Fruit fly (Drosophila melanogaster) whole organism, embryonic: ENCODE results near the gene Spt20.

Experiments
- CG11504 ChIP-seq: fragments of 200-800 bp; sonication (Bioruptor generic); optimal IDR thresholded peaks from 3 replicates; lab custom pipeline; 2019; ENCODE audit warnings: missing biosample characterization, mild to moderate bottlenecking, missing genetic modification characterization, moderate library complexity
- CG12391 ChIP-seq: fragments of 200-800 bp; sonication (Bioruptor generic); optimal IDR thresholded peaks from 3 replicates; lab custom pipeline; 2018; ENCODE audit warnings: missing biosample characterization, mild to moderate bottlenecking, missing genetic modification characterization, moderate library complexity
- CG13424 ChIP-seq: fragments of 200-800 bp; sonication (Bioruptor generic); optimal IDR thresholded peaks from 2 replicates; lab custom pipeline; 2019; ENCODE audit warnings: missing biosample characterization, mild to moderate bottlenecking, missing genetic modification characterization, moderate library complexity
- CG14965 ChIP-seq: fragments of 200-800 bp; sonication (Bioruptor generic); optimal IDR thresholded peaks from 2 replicates; lab custom pipeline; 2016; ENCODE audit warnings: missing biosample characterization, missing genetic modification characterization, borderline replicate concordance
- CG15601 ChIP-seq: fragments of 200-800 bp; sonication (Bioruptor generic); optimal IDR thresholded peaks from 3 replicates; lab custom pipeline; 2019; ENCODE audit warnings: missing biosample characterization, mild to moderate bottlenecking, missing genetic modification characterization, moderate library complexity
- CG17359 ChIP-seq: fragments of 200-800 bp; sonication (Bioruptor generic); optimal IDR thresholded peaks from 3 replicates; lab custom pipeline; 2018; ENCODE audit warnings: missing biosample characterization, mild to moderate bottlenecking, missing genetic modification characterization, moderate library complexity
- CG17612 ChIP-seq: fragments of 200-800 bp; sonication (Bioruptor generic); IDR thresholded peaks from 2 replicates; pipeline ENCODE4 v1.3.6; 2022; ENCODE audit warnings: missing biosample characterization, missing genetic modification characterization
- CG17829 ChIP-seq: fragments of 200-800 bp; optimal IDR thresholded peaks from 2 replicates; lab custom pipeline; 2019; ENCODE audit warnings: missing biosample characterization, mild to moderate bottlenecking, missing genetic modification characterization, moderate library complexity
- CG1832 ChIP-seq: fragments of 200-800 bp; sonication (Bioruptor generic); optimal IDR thresholded peaks from 2 replicates; lab custom pipeline; 2017; ENCODE audit warnings: missing biosample characterization, mild to moderate bottlenecking, missing genetic modification characterization, inconsistent platforms
- CG2129 ChIP-seq: fragments of 200-800 bp; sonication (Bioruptor generic); IDR thresholded peaks from 2 replicates; pipeline ENCODE4 v1.3.6; 2022; ENCODE audit warnings: missing biosample characterization, missing genetic modification characterization; ENCODE audit not compliant: partially characterized antibody
- CG42726 ChIP-seq: fragments of 200-800 bp; sonication (Bioruptor generic); IDR thresholded peaks from 2 replicates; pipeline ENCODE4 v1.3.6; 2022; ENCODE audit warnings: missing biosample characterization, missing genetic modification characterization; ENCODE audit not compliant: partially characterized antibody
- CG5953 ChIP-seq: fragments of 200-800 bp; sonication (Bioruptor generic); IDR thresholded peaks from 2 replicates; pipeline ENCODE4 v1.3.6; 2022; ENCODE audit warnings: missing biosample characterization, missing genetic modification characterization
- CG6689 ChIP-seq: fragments of 200-800 bp; sonication (Bioruptor generic); IDR thresholded peaks from 2 replicates; pipeline ENCODE4 v1.3.6; 2022; ENCODE audit warnings: missing biosample characterization, missing genetic modification characterization
- CG7987 ChIP-seq: fragments of 200-800 bp; sonication (Bioruptor generic); optimal IDR thresholded peaks from 2 replicates; lab custom pipeline; 2018; ENCODE audit warnings: missing biosample characterization, mild to moderate bottlenecking, missing genetic modification characterization, moderate library complexity
- CG8089 ChIP-seq: fragments of 200-800 bp; sonication (Bioruptor generic); optimal IDR thresholded peaks from 3 replicates; lab custom pipeline; 2016; ENCODE audit warnings: missing biosample characterization, missing genetic modification characterization
- CG8290 ChIP-seq, 3 experiments: fragments of 200-800 bp; sonication (Bioruptor generic); optimal IDR thresholded peaks; 2 replicates each; lab custom pipeline; 2016 to 2019; ENCODE audit warnings: missing biosample characterization in 3 of 3, missing genetic modification characterization in 3 of 3, mild to moderate bottlenecking in 2 of 3, moderate library complexity in 1 of 3
- CG9727 ChIP-seq: fragments of 200-800 bp; sonication (Bioruptor generic); optimal IDR thresholded peaks from 3 replicates; lab custom pipeline; 2017; ENCODE audit warnings: missing biosample characterization, mild to moderate bottlenecking, missing genetic modification characterization
- CG9817 ChIP-seq: fragments of 200-800 bp; sonication (Bioruptor generic); optimal IDR thresholded peaks from 2 replicates; lab custom pipeline; 2018; ENCODE audit warnings: missing biosample characterization, mild to moderate bottlenecking, missing genetic modification characterization, moderate library complexity
- Dad ChIP-seq: fragments of 200-800 bp; sonication (Bioruptor generic); optimal IDR thresholded peaks from 3 replicates; lab custom pipeline; 2016; ENCODE audit warnings: missing biosample characterization, missing genetic modification characterization
- ERR ChIP-seq: fragments of 200-800 bp; sonication (Bioruptor generic); optimal IDR thresholded peaks from 2 replicates; lab custom pipeline; 2016; ENCODE audit warnings: missing biosample characterization, missing genetic modification characterization
- HLH3B ChIP-seq: fragments of 200-800 bp; sonication (Bioruptor generic); IDR thresholded peaks from 2 replicates; pipeline ENCODE4 v1.3.6; 2022; ENCODE audit warnings: missing biosample characterization, missing genetic modification characterization
- HLH54F ChIP-seq: fragments of 200-800 bp; sonication (Bioruptor generic); optimal IDR thresholded peaks from 3 replicates; lab custom pipeline; 2016; ENCODE audit warnings: missing biosample characterization, missing genetic modification characterization
- Hand ChIP-seq: fragments of 200-800 bp; sonication (Bioruptor generic); optimal IDR thresholded peaks from 2 replicates; lab custom pipeline; 2017; ENCODE audit warnings: mild to moderate bottlenecking, missing biosample characterization, missing genetic modification reagents, missing genetic modification characterization
- Lhr ChIP-seq: fragments of 200-800 bp; sonication (Bioruptor generic); optimal IDR thresholded peaks from 3 replicates; lab custom pipeline; 2017; ENCODE audit warnings: mild to moderate bottlenecking, missing biosample characterization, missing genetic modification reagents, missing genetic modification characterization
- Max ChIP-seq: fragments of 200-800 bp; sonication (Bioruptor generic); optimal IDR thresholded peaks from 2 replicates; lab custom pipeline; 2016; ENCODE audit warnings: missing biosample characterization, mild to moderate bottlenecking, missing genetic modification characterization
- NFAT ChIP-seq: fragments of 200-800 bp; sonication (Bioruptor generic); IDR thresholded peaks from 2 replicates; pipeline ENCODE4 v1.3.6; 2022; ENCODE audit warnings: missing biosample characterization, missing genetic modification characterization
- br ChIP-seq: fragments of >200 bp; optimal IDR thresholded peaks from 2 replicates; lab custom pipeline; 2017
- chm ChIP-seq: fragments of 200-800 bp; sonication (Bioruptor generic); IDR thresholded peaks from 2 replicates; pipeline ENCODE4 v1.3.6; 2022; ENCODE audit warnings: missing biosample characterization, missing genetic modification characterization
- ci ChIP-seq: fragments of 200-800 bp; sonication (Bioruptor generic); IDR thresholded peaks from 3 replicates; pipeline ENCODE4 v1.3.6; 2022; ENCODE audit warnings: missing biosample characterization, missing genetic modification characterization
- croc ChIP-seq: fragments of 200-800 bp; sonication (Bioruptor generic); conservative IDR thresholded peaks from 3 replicates; pipeline ENCODE4 v1.3.6; 2022; ENCODE audit warnings: missing biosample characterization, missing genetic modification characterization
- dan ChIP-seq: fragments of 200-800 bp; sonication (Bioruptor generic); IDR thresholded peaks from 2 replicates; pipeline ENCODE4 v1.3.6; 2022; ENCODE audit warnings: missing biosample characterization, missing genetic modification characterization
- danr ChIP-seq: fragments of 200-800 bp; sonication (Bioruptor generic); IDR thresholded peaks from 2 replicates; pipeline ENCODE4 v1.3.6; 2022; ENCODE audit warnings: missing biosample characterization, missing genetic modification characterization
- fd64A ChIP-seq: fragments of 200-800 bp; sonication (Bioruptor generic); optimal IDR thresholded peaks from 3 replicates; lab custom pipeline; 2018; ENCODE audit warnings: missing biosample characterization, mild to moderate bottlenecking, missing genetic modification characterization
- gt ChIP-seq: fragments of 200-800 bp; sonication (Bioruptor generic); IDR thresholded peaks from 2 replicates; pipeline ENCODE4 v1.3.6; 2022; ENCODE audit warnings: missing biosample characterization, missing genetic modification characterization
- ham ChIP-seq: fragments of 200-800 bp; sonication (Bioruptor generic); IDR thresholded peaks from 2 replicates; pipeline ENCODE4 v1.3.6; 2022; ENCODE audit warnings: missing biosample characterization, missing genetic modification characterization
- hbn ChIP-seq: fragments of 200-800 bp; sonication (Bioruptor generic); IDR thresholded peaks from 2 replicates; pipeline ENCODE4 v1.3.6; 2022; ENCODE audit warnings: missing biosample characterization, missing genetic modification characterization; ENCODE audit not compliant: partially characterized antibody
- hth ChIP-seq: fragments of >200 bp; optimal IDR thresholded peaks from 2 replicates; lab custom pipeline; 2017; ENCODE audit warnings: inconsistent platforms
- kni ChIP-seq: fragments of 200-800 bp; sonication (Bioruptor generic); optimal IDR thresholded peaks from 3 replicates; lab custom pipeline; 2017; ENCODE audit warnings: mild to moderate bottlenecking, missing biosample characterization, missing genetic modification reagents, missing genetic modification characterization
- mam ChIP-seq: fragments of 200-800 bp; sonication (Bioruptor generic); optimal IDR thresholded peaks from 3 replicates; lab custom pipeline; 2016; ENCODE audit warnings: missing biosample characterization, missing genetic modification characterization
- nmo ChIP-seq: fragments of 200-800 bp; sonication (Bioruptor generic); optimal IDR thresholded peaks from 2 replicates; lab custom pipeline; 2018; ENCODE audit warnings: missing biosample characterization, mild to moderate bottlenecking, missing genetic modification characterization, moderate library complexity
- nom ChIP-seq: fragments of 200-800 bp; sonication (Bioruptor generic); optimal IDR thresholded peaks from 2 replicates; lab custom pipeline; 2017; ENCODE audit warnings: missing biosample characterization, missing genetic modification characterization, mild to moderate bottlenecking, moderate library complexity, missing genetic modification reagents
- prd ChIP-seq, 3 experiments: fragments of >200 bp in 2 of 3; fragments of 200-800 bp in 1 of 3; sonication (Bioruptor generic) in 1 of 3; optimal IDR thresholded peaks in 2 of 3; IDR thresholded peaks in 1 of 3; 2 replicates in 2 of 3; 3 replicates in 1 of 3; pipeline versions ENCODE4 v1.3.6 to Lab custom; 2017 to 2022; ENCODE audit warnings: missing biosample characterization in 1 of 3, missing genetic modification characterization in 1 of 3
- pum ChIP-seq: fragments of 200-800 bp; sonication (Bioruptor generic); optimal IDR thresholded peaks from 2 replicates; lab custom pipeline; 2016; ENCODE audit warnings: missing biosample characterization, missing genetic modification characterization
- ro ChIP-seq: fragments of 200-800 bp; sonication (Bioruptor generic); IDR thresholded peaks from 2 replicates; pipeline ENCODE4 v1.3.6; 2022; ENCODE audit warnings: missing biosample characterization, missing genetic modification characterization
- salm ChIP-seq: fragments of 200-800 bp; sonication (Bioruptor generic); optimal IDR thresholded peaks from 2 replicates; lab custom pipeline; 2018; ENCODE audit warnings: missing biosample characterization, mild to moderate bottlenecking, missing genetic modification characterization
- sens ChIP-seq: fragments of 200-800 bp; sonication (Bioruptor generic); peaks from one replicate; lab custom pipeline; 2016; ENCODE audit warnings: missing biosample characterization, missing genetic modification characterization
- sna ChIP-seq: fragments of 200-800 bp; sonication (Bioruptor generic); IDR thresholded peaks from 2 replicates; pipeline ENCODE4 v1.3.6; 2022; ENCODE audit warnings: missing biosample characterization, missing genetic modification characterization; ENCODE audit not compliant: partially characterized antibody
- stc ChIP-seq: fragments of 200-800 bp; sonication (Bioruptor generic); IDR thresholded peaks from 2 replicates; pipeline ENCODE4 v1.3.6; 2022; ENCODE audit warnings: missing biosample characterization, missing genetic modification characterization
- trh ChIP-seq: fragments of 200-800 bp; sonication (Bioruptor generic); optimal IDR thresholded peaks from 2 replicates; lab custom pipeline; 2016; ENCODE audit warnings: missing biosample characterization, missing genetic modification characterization
- unc-4 ChIP-seq: fragments of 200-800 bp; sonication (Bioruptor generic); IDR thresholded peaks from 2 replicates; pipeline ENCODE4 v1.3.6; 2022; ENCODE audit warnings: missing biosample characterization, missing genetic modification characterization; ENCODE audit not compliant: partially characterized antibody

Spt20 gene

dm6 chr3L:13513112-13513538 is 10.6 kb downstream of the Spt20 start, which contains the start of the genes Vps36 and Liprin-beta (continued):
- TF ChIP-seq ro (GFP tag; lab: Robert Waterston, UW), result peak; percentile 50; the same call in 1 of the 2 replicates
- TF ChIP-seq stc (GFP tag; lab: Robert Waterston, UW), result peak; percentile 71; the same call in 1 of the 2 replicates
- TF ChIP-seq nmo (GFP tag; lab: Kevin White, UChicago), result peak; percentile 95
- TF ChIP-seq CG8089 (GFP tag; lab: Kevin White, UChicago), result peak; percentile 84
- TF ChIP-seq CG9727 (GFP tag; lab: Kevin White, UChicago), result peak; percentile 83
- TF ChIP-seq CG17829, result peak; percentile 91
- peak; percentile 94 for TF ChIP-seq pum (GFP tag; lab: Kevin White, UChicago)
- peak; percentile 17 for TF ChIP-seq Hand (GFP tag; lab: Kevin White, UChicago)
- TF ChIP-seq CG42726, result peak; percentile 93
- peak; percentile 76 for TF ChIP-seq ERR
- TF ChIP-seq CG1832, result no peak
- TF ChIP-seq HLH3B, result peak; percentile 89
- peak; percentile 68 for TF ChIP-seq dan
- peak; percentile 99 for TF ChIP-seq sna (GFP tag; lab: Robert Waterston, UW)
- no peak for TF ChIP-seq CG8290 (GFP tag; optimal IDR thresholded peaks at IDR 0.05; lab: Kevin White, UChicago)
- TF ChIP-seq CG8290 (tag; optimal IDR thresholded peaks at IDR 0.05; lab: Kevin White, UChicago), result peak in 1 of 2 experiments; percentile 22
- TF ChIP-seq CG13424 (tag; lab: Kevin White, UChicago), result peak; percentile 88
- peak; percentile 94 for TF ChIP-seq HLH54F (GFP tag; lab: Kevin White, UChicago)
- peak; percentile 83 for TF ChIP-seq ci (GFP tag; lab: Robert Waterston, UW)
- TF ChIP-seq hbn, result peak; percentile 94
- peak; percentile 92 for TF ChIP-seq CG12391 (tag; lab: Kevin White, UChicago)
- no peak for TF ChIP-seq nom (GFP tag; lab: Kevin White, UChicago)
- TF ChIP-seq fd64A (GFP tag; lab: Kevin White, UChicago), result no peak
- peak; percentile 76 for TF ChIP-seq NFAT (GFP tag; lab: Robert Waterston, UW)
- no peak for TF ChIP-seq br (lab: Kevin White, UChicago)
- peak; percentile 87 for TF ChIP-seq CG6689 (GFP tag; lab: Robert Waterston, UW)
- peak; percentile 65 for TF ChIP-seq CG17612 (GFP tag; lab: Robert Waterston, UW)
- TF ChIP-seq Dad (GFP tag; lab: Kevin White, UChicago), result peak; percentile 82
- TF ChIP-seq croc (GFP tag; lab: Robert Waterston, UW), result peak; percentile 73
- no peak for TF ChIP-seq kni (GFP tag; lab: Kevin White, UChicago)
- TF ChIP-seq gt, result peak; percentile 74
- peak; percentile 97 for TF ChIP-seq mam
- no peak for TF ChIP-seq hth (lab: Kevin White, UChicago)
- TF ChIP-seq sens, result peak; percentile 98
- TF ChIP-seq CG5953, result 0 out of 2 replicates have a peak, but pooled peaks have one; percentile 44
- peak; percentile 95 for TF ChIP-seq CG2129
- peak; percentile 22 for TF ChIP-seq CG7987 (GFP tag; lab: Kevin White, UChicago)
- peak; percentile 42 for TF ChIP-seq salm (tag; lab: Kevin White, UChicago)
- TF ChIP-seq CG14965, result peak; percentile 19
- peak; percentile 76 for TF ChIP-seq danr (GFP tag; lab: Robert Waterston, UW)
- TF ChIP-seq Lhr (GFP tag; lab: Kevin White, UChicago), result peak; percentile 67
- TF ChIP-seq trh (GFP tag; lab: Kevin White, UChicago), result peak; percentile 63
- TF ChIP-seq CG11504 (tag; lab: Kevin White, UChicago), result no peak
- TF ChIP-seq CG9817 (tag; lab: Kevin White, UChicago), result peak; percentile 93
- TF ChIP-seq ham, result peak; percentile 81
- no peak for TF ChIP-seq prd (optimal IDR thresholded peaks at IDR 0.05; lab: Kevin White, UChicago)
- peak; percentile 96 for TF ChIP-seq prd (GFP tag; IDR thresholded peaks at IDR 0.05; lab: Robert Waterston, UW)
- peak; percentile 79 for TF ChIP-seq CG17359 (tag; lab: Kevin White, UChicago)
- TF ChIP-seq unc-4 (GFP tag; lab: Robert Waterston, UW), result peak; percentile 96
- TF ChIP-seq chm, result 0 out of 2 replicates have a peak, but pooled peaks have one; percentile 32
- peak; percentile 93 for TF ChIP-seq Max (GFP tag; lab: Kevin White, UChicago)
- TF ChIP-seq CG15601 (tag; lab: Kevin White, UChicago), result no peak
